Worm (Caenorhabditis elegans): ENCODE measurements around the gene unc-27.

DNA sequence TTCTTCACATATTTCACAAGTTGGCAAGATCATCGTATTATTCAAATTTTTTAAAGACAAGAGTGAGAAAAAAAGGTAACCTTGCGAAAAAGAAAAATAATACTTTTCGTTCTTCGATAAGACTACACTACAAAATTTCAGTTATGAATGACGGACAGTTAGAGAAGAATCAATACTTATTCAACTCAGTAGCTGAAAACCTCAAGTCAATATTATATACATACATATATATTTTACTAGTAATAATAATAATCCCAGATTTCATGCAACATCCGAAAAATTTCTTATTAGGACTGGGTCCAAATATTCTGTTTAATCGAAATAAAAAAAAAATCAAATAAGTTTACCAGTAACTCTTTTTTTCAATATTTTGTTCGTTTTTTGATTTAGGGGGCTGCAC lies 41.9 kb downstream of the unc-27 start, which contains the start of gene C28G1.6:
- peak; percentile 54 for TF ChIP-seq elt-2 (tag; optimal IDR thresholded peaks at IDR 0.05)
- TF ChIP-seq lin-39 (tag; optimal IDR thresholded peaks at IDR 0.05): no peak
- TF ChIP-seq pha-4 (tag; optimal IDR thresholded peaks at IDR 0.05): peak; percentile 22
- TF ChIP-seq snpc-4 (tag; optimal IDR thresholded peaks at IDR 0.05): no peak
- TF ChIP-seq tbx-2 (tag; optimal IDR thresholded peaks at IDR 0.05): no peak
- TF ChIP-seq ceh-28 (tag; optimal IDR thresholded peaks at IDR 0.05): no peak
- TF ChIP-seq lsy-12 (tag; optimal IDR thresholded peaks at IDR 0.05): no peak
- no peak for TF ChIP-seq nhr-237 (tag; optimal IDR thresholded peaks at IDR 0.05)
- TF ChIP-seq fkh-10 (GFP tag; optimal IDR thresholded peaks at IDR 0.05): no peak
- no peak for TF ChIP-seq elt-3 (tag; optimal IDR thresholded peaks at IDR 0.05)
- no peak for TF ChIP-seq nhr-12 (tag; optimal IDR thresholded peaks at IDR 0.05)
- no peak for TF ChIP-seq nhr-11 (tag; optimal IDR thresholded peaks at IDR 0.05)
- no peak for TF ChIP-seq ama-1 (optimal IDR thresholded peaks at IDR 0.05)
- TF ChIP-seq hmg-11 (tag; optimal IDR thresholded peaks at IDR 0.05): no peak

All from whole organism, L3 larva.